Worm (Caenorhabditis elegans) whole organism, L3 larva: ENCODE measurements around the gene dpm-1.

Source experiments
- R02D3.7 ChIP-seq: fragments of 150-350 bp; optimal IDR thresholded peaks from 2 replicates; lab custom pipeline; 2014; ENCODE audit warnings: missing biosample characterization, missing genetic modification characterization
- ZK546.5 ChIP-seq: sonication (generic microtip); optimal IDR thresholded peaks from 2 replicates; lab custom pipeline; 2017; ENCODE audit warnings: missing biosample characterization, missing genetic modification characterization
- aly-2 ChIP-seq: fragments of 150-350 bp; optimal IDR thresholded peaks from 2 replicates; lab custom pipeline; 2014; ENCODE audit warnings: missing biosample characterization, missing genetic modification characterization
- ama-1 ChIP-seq: fragments of 150-350 bp; optimal IDR thresholded peaks from 2 replicates; lab custom pipeline; 2018
- ceh-16 ChIP-seq: sonication (generic microtip); optimal IDR thresholded peaks from 2 replicates; lab custom pipeline; 2017; ENCODE audit warnings: missing biosample characterization, missing genetic modification characterization
- ceh-28 ChIP-seq: fragments of 150-350 bp; optimal IDR thresholded peaks from 2 replicates; lab custom pipeline; 2014; ENCODE audit warnings: missing biosample characterization, missing genetic modification reagents, missing genetic modification characterization
- ceh-9 ChIP-seq: sonication (generic microtip); optimal IDR thresholded peaks from 2 replicates; lab custom pipeline; 2018; ENCODE audit warnings: missing biosample characterization, missing genetic modification characterization
- egl-27 ChIP-seq: sonication (generic microtip); optimal IDR thresholded peaks from 4 replicates; lab custom pipeline; 2017; ENCODE audit warnings: missing biosample characterization, missing genetic modification reagents, missing genetic modification characterization
- elt-2 ChIP-seq: sonication (generic microtip); optimal IDR thresholded peaks from 2 replicates; lab custom pipeline; 2016; ENCODE audit warnings: missing genetic modification reagents, mild to moderate bottlenecking, missing genetic modification characterization, missing compliant biosample characterization
- elt-3 ChIP-seq, 3 experiments: fragments of 150-350 bp in 1 of 3; sonication (generic microtip) in 2 of 3; optimal IDR thresholded peaks; 2 replicates in 2 of 3; 4 replicates in 1 of 3; lab custom pipeline; 2014 to 2017; ENCODE audit warnings: missing biosample characterization in 3 of 3, missing genetic modification characterization in 3 of 3
- eor-1 ChIP-seq, 2 experiments: fragments of 150-350 bp; optimal IDR thresholded peaks; 2 replicates each; lab custom pipeline; 2014 to 2018; ENCODE audit warnings: missing biosample characterization in 2 of 2, missing genetic modification characterization in 2 of 2
- fkh-10 ChIP-seq: sonication (generic microtip); optimal IDR thresholded peaks from 2 replicates; lab custom pipeline; 2017; ENCODE audit warnings: missing biosample characterization, missing genetic modification reagents, missing genetic modification characterization
- fkh-2 ChIP-seq: fragments of 150-350 bp; optimal IDR thresholded peaks from 2 replicates; lab custom pipeline; 2014; ENCODE audit warnings: missing biosample characterization, missing genetic modification reagents, missing genetic modification characterization
- fos-1 ChIP-seq: fragments of 150-350 bp; optimal IDR thresholded peaks from 2 replicates; lab custom pipeline; 2014; ENCODE audit warnings: missing biosample characterization, missing genetic modification characterization
- hmg-11 ChIP-seq: sonication (generic microtip); optimal IDR thresholded peaks from 2 replicates; lab custom pipeline; 2016; ENCODE audit warnings: missing genetic modification characterization, missing compliant biosample characterization
- jun-1 ChIP-seq: fragments of 150-350 bp; optimal IDR thresholded peaks from 2 replicates; lab custom pipeline; 2014; ENCODE audit warnings: missing biosample characterization, missing genetic modification reagents, missing genetic modification characterization
- lin-15B ChIP-seq: fragments of 150-350 bp; optimal IDR thresholded peaks from 2 replicates; lab custom pipeline; 2014; ENCODE audit warnings: missing biosample characterization, missing genetic modification characterization
- lin-39 ChIP-seq: fragments of 150-350 bp; optimal IDR thresholded peaks from 2 replicates; lab custom pipeline; 2018; ENCODE audit warnings: missing biosample characterization, missing genetic modification reagents, missing genetic modification characterization
- lsy-12 ChIP-seq: sonication (generic microtip); optimal IDR thresholded peaks from 2 replicates; lab custom pipeline; 2016; ENCODE audit warnings: mild to moderate bottlenecking, missing genetic modification characterization, missing compliant biosample characterization
- mdl-1 ChIP-seq: fragments of 150-350 bp; optimal IDR thresholded peaks from 2 replicates; lab custom pipeline; 2014; ENCODE audit warnings: missing biosample characterization, missing genetic modification characterization
- mml-1 ChIP-seq: fragments of 150-350 bp; sonication (generic microtip); optimal IDR thresholded peaks from 3 replicates; lab custom pipeline; 2014; ENCODE audit warnings: missing biosample characterization, missing genetic modification characterization
- nfya-1 ChIP-seq: sonication (generic microtip); optimal IDR thresholded peaks from 2 replicates; lab custom pipeline; 2017; ENCODE audit warnings: missing genetic modification characterization, mild to moderate bottlenecking, missing compliant biosample characterization, antibody characterized with exemption, moderate library complexity; ENCODE audit not compliant: insufficient read depth
- nhr-11 ChIP-seq: fragments of 150-350 bp; optimal IDR thresholded peaks from 2 replicates; lab custom pipeline; 2014; ENCODE audit warnings: missing biosample characterization, missing genetic modification characterization
- nhr-23 ChIP-seq: fragments of 150-350 bp; optimal IDR thresholded peaks from 2 replicates; lab custom pipeline; 2014; ENCODE audit warnings: missing biosample characterization, missing genetic modification reagents, missing genetic modification characterization
- nhr-237 ChIP-seq: fragments of 150-350 bp; optimal IDR thresholded peaks from 2 replicates; lab custom pipeline; 2014; ENCODE audit warnings: missing biosample characterization, missing genetic modification characterization
- nhr-25 ChIP-seq: sonication (generic microtip); optimal IDR thresholded peaks from 2 replicates; lab custom pipeline; 2017; ENCODE audit warnings: missing biosample characterization, missing genetic modification characterization
- nhr-28 ChIP-seq: fragments of 150-350 bp; optimal IDR thresholded peaks from 2 replicates; lab custom pipeline; 2014; ENCODE audit warnings: missing biosample characterization, missing genetic modification characterization
- nhr-43 ChIP-seq: sonication (generic microtip); optimal IDR thresholded peaks from 2 replicates; lab custom pipeline; 2016; ENCODE audit warnings: mild to moderate bottlenecking, missing genetic modification characterization, missing compliant biosample characterization; ENCODE audit not compliant: poor library complexity, severe bottlenecking
- nhr-67 ChIP-seq: fragments of 150-350 bp; optimal IDR thresholded peaks from 2 replicates; lab custom pipeline; 2014; ENCODE audit warnings: missing biosample characterization, missing genetic modification characterization
- nhr-76 ChIP-seq: fragments of 150-350 bp; sonication (generic microtip); optimal IDR thresholded peaks from 5 replicates; lab custom pipeline; 2014; ENCODE audit warnings: missing biosample characterization, missing genetic modification characterization
- nhr-77 ChIP-seq: fragments of 150-350 bp; optimal IDR thresholded peaks from 2 replicates; lab custom pipeline; 2014; ENCODE audit warnings: missing biosample characterization, missing genetic modification characterization
- pha-4 ChIP-seq: fragments of 150-350 bp; optimal IDR thresholded peaks from 2 replicates; lab custom pipeline; 2014; ENCODE audit warnings: missing biosample characterization, missing genetic modification reagents, missing genetic modification characterization
- pqm-1 ChIP-seq: fragments of 150-350 bp; optimal IDR thresholded peaks from 2 replicates; lab custom pipeline; 2017; ENCODE audit warnings: missing biosample characterization, missing genetic modification characterization, inconsistent platforms
- sea-2 ChIP-seq: fragments of 150-350 bp; sonication (generic microtip); optimal IDR thresholded peaks from 4 replicates; lab custom pipeline; 2014; ENCODE audit warnings: missing biosample characterization, missing genetic modification reagents, missing genetic modification characterization
- skn-1 ChIP-seq: fragments of 150-350 bp; optimal IDR thresholded peaks from 2 replicates; lab custom pipeline; 2014; ENCODE audit warnings: missing biosample characterization, missing genetic modification characterization
- tbx-2 ChIP-seq: sonication (generic microtip); optimal IDR thresholded peaks from 2 replicates; lab custom pipeline; 2016; ENCODE audit warnings: mild to moderate bottlenecking, missing genetic modification characterization, missing compliant biosample characterization
- unc-39 ChIP-seq: sonication (generic microtip); optimal IDR thresholded peaks from 4 replicates; lab custom pipeline; 2017; ENCODE audit warnings: missing biosample characterization, missing genetic modification characterization
- unc-62 ChIP-seq: fragments of 150-350 bp; sonication (generic microtip); optimal IDR thresholded peaks from 4 replicates; lab custom pipeline; 2014; ENCODE audit warnings: missing biosample characterization, missing genetic modification reagents, missing genetic modification characterization
- ztf-4 ChIP-seq: fragments of 150-350 bp; optimal IDR thresholded peaks from 2 replicates; lab custom pipeline; 2014; ENCODE audit warnings: missing biosample characterization, missing genetic modification characterization

The dpm-1 gene

ce11 chrIV:410420-410891, 35.0 kb upstream of the dpm-1 start, which contains the start of gene T07A9.12 (continued):
- TF ChIP-seq elt-3 (tag; optimal IDR thresholded peaks at IDR 0.05; lab: Kevin White, UChicago) (no peak), nfya-1 (tag; lab: Kevin White, UChicago) (peak; percentile 76), nhr-77 (tag; lab: Kevin White, UChicago) (peak; percentile 13), ceh-16 (no peak), pha-4 (peak; percentile 93), egl-27 (no peak), R02D3.7 (tag; lab: Kevin White, UChicago) (peak; percentile 47), fkh-10 (GFP tag; lab: Kevin White, UChicago) (no peak), nhr-67 (tag; lab: Kevin White, UChicago) (no peak), lin-15B (tag; lab: Kevin White, UChicago) (peak; percentile 56)
- TF ChIP-seq, all 47 proteins: peak for 16

- no peak for TF ChIP-seq nhr-67 (tag; lab: Kevin White, UChicago)
- no peak for TF ChIP-seq nhr-43 (tag; lab: Kevin White, UChicago)
- peak; percentile 21 for TF ChIP-seq ceh-28
- TF ChIP-seq ama-1 (lab: Kevin White, UChicago): no peak
- no peak for TF ChIP-seq fos-1
- no peak for TF ChIP-seq elt-3 (tag; optimal IDR thresholded peaks at IDR 0.05; lab: Kevin White, UChicago)
- no peak for TF ChIP-seq skn-1 (tag; lab: Kevin White, UChicago)
- no peak for TF ChIP-seq unc-39 (tag; lab: Kevin White, UChicago)
Measured at ce11 chrIV:419674-420073, 25.8 kb upstream of the dpm-1 start, which contains the start of gene eri-1. eri-1 (minus strand) TSS chrIV:419958.

ce11 chrIV:420686-421085, 24.8 kb upstream of the dpm-1 start:
- no peak for TF ChIP-seq nhr-25 (tag; lab: Kevin White, UChicago)
- no peak for TF ChIP-seq lin-39 (tag; lab: Kevin White, UChicago)
- TF ChIP-seq nhr-77 (tag; lab: Kevin White, UChicago): no peak
- no peak for TF ChIP-seq elt-3 (tag; optimal IDR thresholded peaks at IDR 0.05; lab: Kevin White, UChicago)
- TF ChIP-seq mdl-1 (tag; lab: Kevin White, UChicago): no peak
- no peak for TF ChIP-seq eor-1 (tag; optimal IDR thresholded peaks at IDR 0.05; lab: Kevin White, UChicago)
- no peak for TF ChIP-seq tbx-2 (tag; lab: Kevin White, UChicago)

- no peak for TF ChIP-seq fkh-2 (tag; lab: Kevin White, UChicago)
- TF ChIP-seq nhr-11 (tag; lab: Kevin White, UChicago): no peak
- TF ChIP-seq mml-1 (tag; lab: Kevin White, UChicago): no peak
Measured at ce11 chrIV:422112-422511, 23.4 kb upstream of the dpm-1 start.

- no peak for TF ChIP-seq ceh-16
- TF ChIP-seq nhr-67 (tag; lab: Kevin White, UChicago): no peak
- TF ChIP-seq pqm-1 (tag; lab: Kevin White, UChicago): no peak
- TF ChIP-seq R02D3.7 (tag; lab: Kevin White, UChicago): no peak
- no peak for TF ChIP-seq nhr-237 (tag; lab: Kevin White, UChicago)
- no peak for TF ChIP-seq ztf-4 (tag; lab: Kevin White, UChicago)
- no peak for TF ChIP-seq fkh-2 (tag; lab: Kevin White, UChicago)
- no peak for TF ChIP-seq tbx-2 (tag; lab: Kevin White, UChicago)
- no peak for TF ChIP-seq ceh-9
- no peak for TF ChIP-seq nhr-76 (tag; lab: Kevin White, UChicago)
- TF ChIP-seq jun-1 (tag; lab: Kevin White, UChicago): no peak
Measured at ce11 chrIV:425052-425451, 20.4 kb upstream of the dpm-1 start, which contains the start of gene daf-18. daf-18 (minus strand) TSS chrIV:425177.

- peak; percentile 60 for TF ChIP-seq hmg-11 (tag; lab: Kevin White, UChicago)
- TF ChIP-seq nhr-43 (tag; lab: Kevin White, UChicago): no peak
- peak; percentile 32 for TF ChIP-seq ceh-28
- no peak for TF ChIP-seq lsy-12 (tag; lab: Kevin White, UChicago)
- peak; percentile 73 for TF ChIP-seq nfya-1 (tag; lab: Kevin White, UChicago)
- no peak for TF ChIP-seq ztf-4 (tag; lab: Kevin White, UChicago)
- peak; percentile 3 for TF ChIP-seq elt-2 (tag; lab: Kevin White, UChicago)
- TF ChIP-seq tbx-2 (tag; lab: Kevin White, UChicago): no peak
- TF ChIP-seq nhr-25 (tag; lab: Kevin White, UChicago): no peak
- TF ChIP-seq sea-2 (GFP tag; lab: Kevin White, UChicago): no peak
- no peak for TF ChIP-seq fkh-10 (GFP tag; lab: Kevin White, UChicago)
- no peak for TF ChIP-seq nhr-28
- TF ChIP-seq nhr-237 (tag; lab: Kevin White, UChicago): no peak
- no peak for TF ChIP-seq jun-1 (tag; lab: Kevin White, UChicago)
- no peak for TF ChIP-seq unc-39 (tag; lab: Kevin White, UChicago)
- no peak for TF ChIP-seq mdl-1 (tag; lab: Kevin White, UChicago)
- TF ChIP-seq lin-39 (tag; lab: Kevin White, UChicago): peak; percentile 39
- TF ChIP-seq unc-62: no peak
- peak; percentile 72 for TF ChIP-seq lin-15B (tag; lab: Kevin White, UChicago)
- TF ChIP-seq nhr-77 (tag; lab: Kevin White, UChicago): no peak
- TF ChIP-seq nhr-23 (tag; lab: Kevin White, UChicago): peak; percentile 59
- TF ChIP-seq pqm-1 (tag; lab: Kevin White, UChicago): no peak
- no peak for TF ChIP-seq aly-2 (tag; lab: Kevin White, UChicago)
- TF ChIP-seq fkh-2 (tag; lab: Kevin White, UChicago): no peak
- TF ChIP-seq ZK546.5: no peak
- no peak for TF ChIP-seq mml-1 (tag; lab: Kevin White, UChicago)
- TF ChIP-seq pha-4: no peak
- no peak for TF ChIP-seq nhr-11 (tag; lab: Kevin White, UChicago)
Measured at ce11 chrIV:425546-425945, 19.9 kb upstream of the dpm-1 start.
